Worm (Caenorhabditis elegans) whole organism, late embryonic: ENCODE results near the gene eak-7.

Source experiments
- C08G9.2 ChIP-seq: sonication (generic microtip); optimal IDR thresholded peaks from 2 replicates; lab custom pipeline; 2016; ENCODE audit warnings: mild to moderate bottlenecking, missing genetic modification characterization, moderate library complexity, missing compliant biosample characterization
- K02D7.2 ChIP-seq: sonication (generic microtip); optimal IDR thresholded peaks from 2 replicates; lab custom pipeline; 2017; ENCODE audit warnings: mild to moderate bottlenecking, missing genetic modification characterization, missing compliant biosample characterization
- T23F11.4 ChIP-seq: fragments of 200-800 bp; sonication (Bioruptor generic); optimal IDR thresholded peaks from 2 replicates; lab custom pipeline; 2018; ENCODE audit warnings: mild to moderate bottlenecking, missing genetic modification characterization, missing compliant biosample characterization
- ceh-14 ChIP-seq: sonication (generic microtip); optimal IDR thresholded peaks from 2 replicates; lab custom pipeline; 2016; ENCODE audit warnings: missing genotype, missing genetic modification characterization, missing compliant biosample characterization
- ceh-18 ChIP-seq: sonication (generic microtip); optimal IDR thresholded peaks from 2 replicates; lab custom pipeline; 2016; ENCODE audit warnings: missing genetic modification characterization, missing compliant biosample characterization
- ceh-22 ChIP-seq: sonication (generic microtip); optimal IDR thresholded peaks from 2 replicates; lab custom pipeline; 2017; ENCODE audit warnings: missing biosample characterization, missing genetic modification characterization
- ceh-24 ChIP-seq: sonication (generic microtip); optimal IDR thresholded peaks from 2 replicates; lab custom pipeline; 2016; ENCODE audit warnings: mild to moderate bottlenecking, missing genetic modification characterization, missing compliant biosample characterization
- ceh-30 ChIP-seq: fragments of 150-350 bp; optimal IDR thresholded peaks from 2 replicates; lab custom pipeline; 2014; ENCODE audit warnings: missing biosample characterization, missing genetic modification characterization
- ceh-31 ChIP-seq: sonication (generic microtip); optimal IDR thresholded peaks from 2 replicates; lab custom pipeline; 2016; ENCODE audit warnings: missing genetic modification characterization, missing compliant biosample characterization
- ceh-34 ChIP-seq: sonication (generic microtip); optimal IDR thresholded peaks from 2 replicates; lab custom pipeline; 2016; ENCODE audit warnings: mild to moderate bottlenecking, missing genetic modification characterization, missing compliant biosample characterization
- ceh-45 ChIP-seq: fragments of 200-800 bp; sonication (Bioruptor generic); IDR thresholded peaks from 2 replicates; pipeline ENCODE4 v1.3.6; 2022; ENCODE audit warnings: missing genetic modification reagents, missing genetic modification characterization, missing compliant biosample characterization
- ceh-48 ChIP-seq: sonication (generic microtip); optimal IDR thresholded peaks from 2 replicates; lab custom pipeline; 2016; ENCODE audit warnings: missing genetic modification characterization, inconsistent platforms, missing compliant biosample characterization
- ceh-9 ChIP-seq: sonication (generic microtip); optimal IDR thresholded peaks from 2 replicates; lab custom pipeline; 2016; ENCODE audit warnings: mild to moderate bottlenecking, missing genetic modification characterization, inconsistent platforms, missing compliant biosample characterization
- che-1 ChIP-seq: sonication (generic microtip); optimal IDR thresholded peaks from 2 replicates; lab custom pipeline; 2016; ENCODE audit warnings: mild to moderate bottlenecking, missing genetic modification characterization, missing compliant biosample characterization
- elt-2 ChIP-seq: sonication (generic microtip); optimal IDR thresholded peaks from 2 replicates; lab custom pipeline; 2016; ENCODE audit warnings: missing genetic modification reagents, missing genetic modification characterization, missing compliant biosample characterization
- ets-4 ChIP-seq: sonication (generic microtip); optimal IDR thresholded peaks from 2 replicates; lab custom pipeline; 2016; ENCODE audit warnings: missing genetic modification characterization, missing compliant biosample characterization
- fkh-6 ChIP-seq: sonication (generic microtip); optimal IDR thresholded peaks from 2 replicates; lab custom pipeline; 2016; ENCODE audit warnings: missing genetic modification characterization, missing compliant biosample characterization
- hlh-13 ChIP-seq: fragments of 200-800 bp; sonication (Bioruptor generic); optimal IDR thresholded peaks from 2 replicates; lab custom pipeline; 2018; ENCODE audit warnings: mild to moderate bottlenecking, missing genetic modification characterization, missing compliant biosample characterization
- hlh-15 ChIP-seq: sonication (generic microtip); optimal IDR thresholded peaks from 2 replicates; lab custom pipeline; 2016; ENCODE audit warnings: missing genetic modification characterization, missing compliant biosample characterization
- hlh-30 ChIP-seq: sonication (generic microtip); optimal IDR thresholded peaks from 2 replicates; lab custom pipeline; 2017; ENCODE audit warnings: antibody characterized with exemption, missing genetic modification characterization, missing compliant biosample characterization; ENCODE audit not compliant: insufficient read depth
- hlh-8 ChIP-seq: sonication (generic microtip); optimal IDR thresholded peaks from 2 replicates; lab custom pipeline; 2016; ENCODE audit warnings: missing genotype, missing genetic modification characterization, missing compliant biosample characterization
- lin-11 ChIP-seq: fragments of 200-800 bp; sonication (Bioruptor generic); optimal IDR thresholded peaks from 2 replicates; lab custom pipeline; 2018; ENCODE audit warnings: mild to moderate bottlenecking, missing genetic modification characterization, missing compliant biosample characterization
- nfya-1 ChIP-seq: sonication (generic microtip); optimal IDR thresholded peaks from 2 replicates; lab custom pipeline; 2017; ENCODE audit warnings: missing genetic modification characterization, mild to moderate bottlenecking, missing compliant biosample characterization, antibody characterized with exemption, moderate library complexity
- nhr-11 ChIP-seq: fragments of 150-350 bp; optimal IDR thresholded peaks from 2 replicates; lab custom pipeline; 2014; ENCODE audit warnings: missing biosample characterization, missing genetic modification characterization
- pax-1 ChIP-seq: fragments of 150-350 bp; optimal IDR thresholded peaks from 2 replicates; lab custom pipeline; 2014; ENCODE audit warnings: missing biosample characterization, missing genetic modification characterization
- ref-2 ChIP-seq: sonication (generic microtip); optimal IDR thresholded peaks from 2 replicates; lab custom pipeline; 2016; ENCODE audit warnings: missing genetic modification characterization, missing compliant biosample characterization
- sdc-2 ChIP-seq: sonication (generic microtip); optimal IDR thresholded peaks from 2 replicates; lab custom pipeline; 2016; ENCODE audit warnings: missing genotype, missing genetic modification characterization, missing compliant biosample characterization
- sox-4 ChIP-seq: sonication (generic microtip); optimal IDR thresholded peaks from 2 replicates; lab custom pipeline; 2017; ENCODE audit warnings: mild to moderate bottlenecking, missing genetic modification characterization, inconsistent platforms, missing compliant biosample characterization
- tbx-2 ChIP-seq: sonication (generic microtip); optimal IDR thresholded peaks from 2 replicates; lab custom pipeline; 2016; ENCODE audit warnings: missing genetic modification characterization, missing compliant biosample characterization
- tbx-7 ChIP-seq: sonication (generic microtip); optimal IDR thresholded peaks from 2 replicates; lab custom pipeline; 2016; ENCODE audit warnings: missing genotype, missing genetic modification characterization, missing compliant biosample characterization
- unc-42 ChIP-seq: sonication (generic microtip); optimal IDR thresholded peaks from 2 replicates; lab custom pipeline; 2016; ENCODE audit warnings: missing genotype, missing genetic modification characterization, missing compliant biosample characterization
- unc-55 ChIP-seq: sonication (generic microtip); optimal IDR thresholded peaks from 2 replicates; lab custom pipeline; 2017; ENCODE audit warnings: missing biosample characterization, missing genetic modification reagents, missing genetic modification characterization
- unc-86 ChIP-seq: sonication (generic microtip); optimal IDR thresholded peaks from 2 replicates; lab custom pipeline; 2016; ENCODE audit warnings: missing genetic modification characterization, missing compliant biosample characterization
- zip-5 ChIP-seq: sonication (generic microtip); optimal IDR thresholded peaks from 2 replicates; lab custom pipeline; 2016; ENCODE audit warnings: missing genetic modification characterization, missing compliant biosample characterization

The eak-7 gene

DNA sequence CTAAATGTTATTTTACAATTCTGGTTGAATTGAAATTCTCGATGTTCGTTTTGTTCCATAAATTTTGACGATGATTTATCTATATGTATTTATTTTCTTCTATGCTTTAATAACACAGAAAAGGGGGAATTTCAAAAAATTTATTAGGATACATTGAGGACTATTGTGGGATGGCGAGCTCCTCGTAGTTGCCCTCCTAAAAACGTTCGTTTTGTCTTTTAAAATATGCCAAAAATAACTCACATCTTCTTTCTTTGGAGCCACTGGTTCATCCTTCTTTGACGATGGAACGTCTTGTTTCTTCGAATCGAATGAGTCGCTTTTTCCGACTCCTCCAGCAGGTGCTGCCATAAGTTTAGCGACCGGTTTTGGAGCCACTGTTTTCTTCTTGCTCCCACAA lies 4.8 kb upstream of the eak-7 start:
- TF ChIP-seq pax-1 (tag; lab: Kevin White, UChicago) (no peak), ceh-30 (tag; lab: Kevin White, UChicago) (no peak), sox-4 (no peak), K02D7.2 (no peak), tbx-2 (no peak), fkh-6 (no peak), ref-2 (tag; lab: Kevin White, UChicago) (no peak), ets-4 (tag; lab: Kevin White, UChicago) (no peak), C08G9.2 (no peak), ceh-34 (no peak)

DNA sequence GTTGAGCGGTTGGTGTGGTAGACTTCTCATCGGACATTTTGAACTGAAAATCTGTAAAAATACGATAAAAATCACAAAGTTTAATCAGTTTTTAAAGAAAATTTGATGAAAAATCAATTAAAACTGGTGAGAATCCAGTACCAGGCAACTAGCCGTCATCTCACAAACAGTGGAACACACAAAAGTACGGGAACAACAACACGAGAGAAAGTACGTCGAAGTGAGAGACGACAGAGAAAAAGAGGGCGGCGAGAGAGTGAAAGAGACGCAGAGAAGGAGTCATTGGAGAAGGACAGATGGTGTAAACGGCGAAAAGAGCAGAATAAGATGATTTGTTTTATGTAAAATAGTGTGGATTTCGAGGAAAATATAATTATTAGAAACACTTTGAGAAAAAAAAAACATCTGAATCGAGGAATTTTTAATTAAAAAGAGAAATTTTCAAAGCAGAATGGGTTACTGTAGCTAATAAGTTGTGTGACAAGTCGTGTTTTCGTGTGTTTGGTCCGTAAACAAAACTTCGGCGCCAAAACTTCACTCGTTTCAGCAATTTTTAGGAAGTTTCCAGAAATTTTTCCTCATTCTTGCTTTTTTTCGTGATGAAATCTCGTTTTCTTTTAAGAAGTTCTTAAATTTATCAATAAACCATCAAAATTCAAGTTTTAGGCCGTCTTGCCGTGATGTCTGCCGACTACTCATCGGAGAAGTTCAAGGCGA lies 1.6 kb upstream of the eak-7 start, which contains the start of the genes hsb-1 and let-99:
Gene hsb-1, minus strand, starts transcription at position 51 of the 717 bp plus-strand sequence.
Gene let-99, plus strand, starts transcription at position 667 of the 717 bp plus-strand sequence.
- TF ChIP-seq nfya-1 (tag; lab: Kevin White, UChicago) (peak; percentile 47), ceh-48 (tag; lab: Kevin White, UChicago) (peak; percentile 3), ceh-31 (peak; percentile 34), hlh-8 (tag; lab: Kevin White, UChicago) (peak; percentile 5), unc-42 (tag; lab: Kevin White, UChicago) (peak; percentile 35), unc-55 (GFP tag; lab: Kevin White, UChicago) (peak; percentile 36), sdc-2 (tag; lab: Kevin White, UChicago) (no peak), tbx-2 (peak; percentile 1), ceh-22 (tag; lab: Kevin White, UChicago) (no peak)

- TF ChIP-seq T23F11.4 (no peak), lin-11 (tag; lab: Kevin White, UChicago) (no peak)
These were observed 5.2 kb downstream of the eak-7 start, which contains the start of gene snb-7 for ce11 chrIV:12560568-12560967. TSS of gene snb-7 (plus strand) at chrIV:12560868.

ce11 chrIV:12558925-12559450 lies 6.8 kb downstream of the eak-7 start, which contains the start of the genes ZK795.2 and ZK795.3:
TSS of gene ZK795.2 (minus strand) at chrIV:12558975.
TSS of gene ZK795.3 (plus strand) at chrIV:12559365.
- TF ChIP-seq che-1, result no peak
- TF ChIP-seq pax-1 (tag; lab: Kevin White, UChicago), result peak; percentile 26
- no peak for TF ChIP-seq ceh-34
- TF ChIP-seq unc-55 (GFP tag; lab: Kevin White, UChicago), result no peak
- no peak for TF ChIP-seq ets-4 (tag; lab: Kevin White, UChicago)
- TF ChIP-seq ceh-18 (tag; lab: Kevin White, UChicago), result no peak
- peak; percentile 12 for TF ChIP-seq hlh-15 (tag; lab: Kevin White, UChicago)
- no peak for TF ChIP-seq ceh-24 (tag; lab: Kevin White, UChicago)
- peak; percentile 44 for TF ChIP-seq zip-5 (tag; lab: Kevin White, UChicago)
- no peak for TF ChIP-seq sdc-2 (tag; lab: Kevin White, UChicago)
- TF ChIP-seq unc-86, result peak; percentile 9
- no peak for TF ChIP-seq elt-2 (tag; lab: Kevin White, UChicago)
- no peak for TF ChIP-seq ceh-9
- peak; percentile 5 for TF ChIP-seq ceh-14 (tag; lab: Kevin White, UChicago)
- no peak for TF ChIP-seq ceh-45 (GFP tag; lab: Robert Waterston, UW)
- no peak for TF ChIP-seq nhr-11 (tag; lab: Kevin White, UChicago)
- TF ChIP-seq tbx-7, result no peak
- TF ChIP-seq hlh-13 (GFP tag; lab: Kevin White, UChicago), result no peak
- TF ChIP-seq hlh-30, result no peak
- TF ChIP-seq nfya-1 (tag; lab: Kevin White, UChicago), result peak; percentile 29
- no peak for TF ChIP-seq hlh-8 (tag; lab: Kevin White, UChicago)
- TF ChIP-seq, all 69 proteins: peak for 6
